Worm (Caenorhabditis elegans) whole organism, L4 larva: ENCODE results near the gene vab-2.

Source experiments
- F10B5.3 ChIP-seq: sonication (generic microtip); optimal IDR thresholded peaks from 2 replicates; lab custom pipeline; 2016; ENCODE audit warnings: mild to moderate bottlenecking, missing genetic modification characterization, missing compliant biosample characterization
- F26F4.8 ChIP-seq: fragments of 200-800 bp; sonication (Bioruptor generic); conservative IDR thresholded peaks from 2 replicates; pipeline ENCODE4 v1.3.6; 2022; ENCODE audit warnings: missing genetic modification characterization, missing compliant biosample characterization
- F44E2.7 ChIP-seq: fragments of 200-800 bp; sonication (Bioruptor generic); IDR thresholded peaks from 2 replicates; pipeline ENCODE4 v2.1.2; 2022; ENCODE audit warnings: missing genetic modification characterization, missing compliant biosample characterization
- Y5F2A.4 ChIP-seq: fragments of 200-800 bp; sonication (Bioruptor generic); optimal IDR thresholded peaks from 2 replicates; lab custom pipeline; 2018; ENCODE audit warnings: mild to moderate bottlenecking, missing genetic modification characterization, missing compliant biosample characterization
- aha-1 ChIP-seq: fragments of 150-350 bp; peaks from one replicate; lab custom pipeline; 2014; ENCODE audit warnings: missing biosample characterization, missing genetic modification characterization
- attf-4 ChIP-seq: sonication (generic microtip); optimal IDR thresholded peaks from 3 replicates; lab custom pipeline; 2017; ENCODE audit warnings: missing biosample characterization, missing genetic modification characterization
- ceh-28 ChIP-seq: fragments of 150-350 bp; optimal IDR thresholded peaks from 2 replicates; lab custom pipeline; 2014; ENCODE audit warnings: missing biosample characterization, missing genetic modification reagents, missing genetic modification characterization
- ces-1 ChIP-seq: fragments of 150-350 bp; sonication (generic microtip); optimal IDR thresholded peaks from 4 replicates; lab custom pipeline; 2014; ENCODE audit warnings: missing biosample characterization, missing genetic modification reagents, missing genetic modification characterization
- dmd-8 ChIP-seq: fragments of 200-800 bp; sonication (Bioruptor generic); IDR thresholded peaks from 2 replicates; pipeline ENCODE4 v1.3.6; 2022; ENCODE audit warnings: missing genetic modification characterization, missing compliant biosample characterization
- duxl-1 ChIP-seq: sonication (generic microtip); optimal IDR thresholded peaks from 2 replicates; lab custom pipeline; 2016; ENCODE audit warnings: mild to moderate bottlenecking, missing genetic modification characterization, moderate library complexity, missing compliant biosample characterization; ENCODE audit not compliant: poor library complexity
- egl-27 ChIP-seq: sonication (generic microtip); optimal IDR thresholded peaks from 3 replicates; lab custom pipeline; 2017; ENCODE audit warnings: missing biosample characterization, missing genetic modification reagents, missing genetic modification characterization
- hif-1 ChIP-seq, 2 experiments: sonication (generic microtip); optimal IDR thresholded peaks; 2 replicates each; lab custom pipeline; 2016 to 2017; ENCODE audit warnings: missing compliant biosample characterization in 2 of 2, missing genetic modification characterization in 2 of 2, missing genetic modification reagents in 2 of 2, missing genotype in 2 of 2, mild to moderate bottlenecking in 1 of 2
- lin-38 ChIP-seq: fragments of 200-800 bp; sonication (Bioruptor generic); IDR thresholded peaks from 2 replicates; pipeline ENCODE4 v1.3.6; 2022; ENCODE audit warnings: missing genetic modification reagents, missing genetic modification characterization, missing compliant biosample characterization
- lin-39 ChIP-seq: fragments of 150-350 bp; optimal IDR thresholded peaks from 2 replicates; lab custom pipeline; 2014; ENCODE audit warnings: missing biosample characterization, missing genetic modification reagents, missing genetic modification characterization
- lsy-2 ChIP-seq, 2 experiments: fragments of 150-350 bp in 1 of 2; sonication (generic microtip) in 1 of 2; optimal IDR thresholded peaks; 2 replicates each; lab custom pipeline; 2014 to 2017; ENCODE audit warnings: missing biosample characterization in 2 of 2, missing genetic modification characterization in 2 of 2
- mdt-29 ChIP-seq: fragments of 200-800 bp; sonication (Bioruptor generic); IDR thresholded peaks from 2 replicates; pipeline ENCODE4 v1.3.6; 2022; ENCODE audit warnings: missing genetic modification reagents, missing genetic modification characterization, missing compliant biosample characterization
- mep-1 ChIP-seq: fragments of 150-350 bp; sonication (generic microtip); optimal IDR thresholded peaks from 3 replicates; lab custom pipeline; 2014; ENCODE audit warnings: missing biosample characterization, missing genetic modification characterization
- mxl-2 ChIP-seq: fragments of 200-800 bp; sonication (Bioruptor generic); conservative IDR thresholded peaks from 2 replicates; pipeline ENCODE4 v1.3.6; 2022; ENCODE audit warnings: missing genetic modification reagents, missing genetic modification characterization, missing compliant biosample characterization
- mxl-3 ChIP-seq: fragments of 200-800 bp; sonication (Bioruptor generic); optimal IDR thresholded peaks from 2 replicates; lab custom pipeline; 2018; ENCODE audit warnings: mild to moderate bottlenecking, missing genetic modification characterization, missing compliant biosample characterization
- nhr-11 ChIP-seq: fragments of 150-350 bp; optimal IDR thresholded peaks from 2 replicates; lab custom pipeline; 2014; ENCODE audit warnings: missing biosample characterization, missing genetic modification characterization
- nhr-48 ChIP-seq: sonication (generic microtip); optimal IDR thresholded peaks from 2 replicates; lab custom pipeline; 2016; ENCODE audit warnings: mild to moderate bottlenecking, missing genetic modification characterization, missing compliant biosample characterization
- nhr-77 ChIP-seq: fragments of 150-350 bp; optimal IDR thresholded peaks from 2 replicates; lab custom pipeline; 2014; ENCODE audit warnings: missing biosample characterization, missing genetic modification characterization
- pha-4 ChIP-seq, 2 experiments: fragments of 150-350 bp in 1 of 2; fragments of 200-800 bp in 1 of 2; sonication (Bioruptor generic) in 1 of 2; IDR thresholded peaks in 1 of 2; optimal IDR thresholded peaks in 1 of 2; 2 replicates each; pipeline versions ENCODE4 v1.3.6 to Lab custom; 2014 to 2022; ENCODE audit warnings: missing genetic modification characterization in 2 of 2, missing genetic modification reagents in 2 of 2, missing biosample characterization in 1 of 2, missing compliant biosample characterization in 1 of 2
- set-16 ChIP-seq: fragments of 200-800 bp; sonication (Bioruptor generic); IDR thresholded peaks from 2 replicates; pipeline ENCODE4 v1.3.6; 2022; ENCODE audit warnings: missing genetic modification reagents, missing genetic modification characterization, missing compliant biosample characterization
- spr-1 ChIP-seq: sonication (generic microtip); optimal IDR thresholded peaks from 2 replicates; lab custom pipeline; 2016; ENCODE audit warnings: mild to moderate bottlenecking, missing genetic modification characterization, missing compliant biosample characterization
- tra-1 ChIP-seq: fragments of 200-800 bp; sonication (Bioruptor generic); IDR thresholded peaks from 2 replicates; pipeline ENCODE4 v1.3.6; 2022; ENCODE audit warnings: missing genetic modification reagents, missing genetic modification characterization, missing compliant biosample characterization
- unc-39 ChIP-seq: sonication (generic microtip); optimal IDR thresholded peaks from 2 replicates; lab custom pipeline; 2017; ENCODE audit warnings: missing biosample characterization, missing genetic modification characterization
- unc-62 ChIP-seq, 3 experiments: fragments of 150-350 bp in 1 of 3; sonication (generic microtip); optimal IDR thresholded peaks in 2 of 3; peaks in 1 of 3; 1 replicate in 1 of 3; 2 replicates in 2 of 3; lab custom pipeline; 2014 to 2017; ENCODE audit warnings: missing biosample characterization in 3 of 3, missing genetic modification characterization in 3 of 3, missing genetic modification reagents in 3 of 3, missing genotype in 1 of 3
- vab-7 ChIP-seq: fragments of 200-800 bp; sonication (Bioruptor generic); IDR thresholded peaks from 2 replicates; pipeline ENCODE4 v1.3.6; 2022; ENCODE audit warnings: missing genetic modification reagents, missing genetic modification characterization, missing compliant biosample characterization
- zip-11 ChIP-seq: fragments of 200-800 bp; sonication (Bioruptor generic); IDR thresholded peaks from 2 replicates; pipeline ENCODE4 v1.3.6; 2022; ENCODE audit warnings: missing genetic modification characterization, missing compliant biosample characterization

Gene vab-2

DNA sequence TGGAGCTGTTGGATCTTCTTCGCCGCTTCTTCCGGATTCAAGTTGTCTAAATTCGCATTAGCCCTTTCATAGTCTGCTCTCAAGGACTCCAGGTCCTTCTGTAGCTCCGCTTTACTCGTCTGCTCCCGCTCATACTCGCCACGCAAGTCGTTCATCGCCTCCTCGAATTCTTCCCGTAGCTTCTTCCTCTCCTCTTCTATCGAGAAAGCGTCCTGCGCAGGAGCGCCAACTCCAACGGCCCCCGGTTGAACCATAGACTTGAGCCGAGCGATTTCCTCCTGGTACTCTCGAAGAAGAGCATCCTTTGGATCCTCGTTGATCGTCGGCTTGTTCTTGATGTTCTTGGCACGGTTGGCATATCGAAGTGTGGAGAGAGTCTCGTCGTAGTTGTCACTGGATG is 30.8 kb upstream of the vab-2 start:
- TF ChIP-seq set-16 (GFP tag; lab: Robert Waterston, UW) (peak; percentile 58; the same call in 1 of the 2 replicates), ces-1 (GFP tag; lab: Kevin White, UChicago) (no peak)

DNA sequence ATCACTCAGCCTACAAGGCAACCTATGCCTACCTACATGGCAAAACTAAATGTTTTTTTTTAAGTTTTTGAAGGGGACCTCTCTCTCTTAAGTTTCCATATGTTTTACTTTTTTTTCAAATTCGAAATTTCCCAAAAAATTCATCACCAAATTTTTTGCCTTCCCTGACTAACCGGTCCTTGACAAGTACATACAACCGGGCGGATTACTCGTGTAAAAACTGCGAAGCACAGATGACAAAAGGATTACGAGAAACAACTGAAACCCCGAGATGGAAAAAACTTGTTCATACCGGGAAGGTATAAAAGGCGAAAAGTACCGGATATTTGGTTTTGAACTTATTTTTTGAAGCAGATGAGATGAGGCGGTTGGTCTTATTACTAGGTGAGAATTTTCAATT is 27.8 kb upstream of the vab-2 start, which contains the start of gene K09B3.1:
TSS of gene K09B3.1 (plus strand) at position 301 of the 400 bp plus-strand sequence.
- no peak for TF ChIP-seq nhr-11
- TF ChIP-seq nhr-48 (tag; lab: Kevin White, UChicago), result no peak
- no peak for TF ChIP-seq lin-39
- TF ChIP-seq, all 104 proteins: peak for 0

DNA sequence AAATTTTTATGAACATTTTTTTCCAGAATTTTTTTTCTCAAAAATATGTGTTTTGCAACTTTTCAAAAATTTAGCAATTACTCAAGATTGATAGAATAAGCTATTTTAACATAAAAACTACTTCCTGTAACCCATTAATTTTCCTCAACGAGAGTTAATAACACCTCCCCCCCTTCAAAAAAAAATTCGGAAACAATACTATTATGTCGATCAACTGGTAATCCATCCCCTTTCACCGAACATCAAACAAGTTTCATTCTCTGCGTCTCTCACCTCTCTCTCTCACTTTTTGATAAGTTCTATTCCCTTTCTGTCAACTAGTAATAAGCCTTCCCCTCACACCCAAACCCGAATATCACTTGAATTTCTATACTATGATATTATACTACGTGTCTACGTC is 17.3 kb upstream of the vab-2 start, which contains the start of gene glct-6:
TSS of gene glct-6 (plus strand) at position 301 of the 400 bp plus-strand sequence.
- TF ChIP-seq zip-11 (GFP tag; lab: Robert Waterston, UW), result no peak
- peak; percentile 59 for TF ChIP-seq aha-1

DNA sequence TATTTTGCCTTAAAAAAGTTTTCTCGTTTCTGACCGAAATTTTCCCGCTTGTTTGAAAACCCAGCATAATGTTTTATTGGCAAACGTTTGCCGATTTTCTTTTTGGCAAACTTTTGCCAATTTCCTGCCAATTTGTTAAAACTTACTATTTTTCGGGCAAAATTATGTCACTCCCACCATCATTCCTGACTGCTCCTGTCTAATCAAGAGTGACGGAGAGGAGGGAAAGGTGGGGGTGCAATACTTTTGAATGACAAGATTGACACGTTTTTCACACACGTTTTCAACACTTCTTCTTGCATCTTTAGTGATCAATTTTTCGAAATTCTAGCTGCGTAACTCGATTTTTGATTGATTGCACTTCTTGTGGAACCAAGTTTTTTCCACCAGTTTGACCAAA is 14.9 kb upstream of the vab-2 start:
- TF ChIP-seq egl-27 (tag; lab: Kevin White, UChicago), result no peak
- no peak for TF ChIP-seq duxl-1
- TF ChIP-seq ceh-28 (tag; lab: Kevin White, UChicago), result no peak
- TF ChIP-seq pha-4 (GFP tag; IDR thresholded peaks at IDR 0.05; lab: Robert Waterston, UW), result no peak
- TF ChIP-seq pha-4 (tag; optimal IDR thresholded peaks at IDR 0.05; lab: Kevin White, UChicago), result no peak
- TF ChIP-seq mdt-29 (GFP tag; lab: Robert Waterston, UW), result no peak
- TF ChIP-seq mep-1, result no peak
- TF ChIP-seq unc-62 (GFP tag; optimal IDR thresholded peaks at IDR 0.05 in 1 of 2; lab: Kevin White, UChicago), result peak in 1 of 2 experiments; percentile 98
- no peak for TF ChIP-seq unc-62 (tag; optimal IDR thresholded peaks at IDR 0.05; lab: Kevin White, UChicago)
- TF ChIP-seq aha-1, result peak; percentile 89
- TF ChIP-seq, all 104 proteins: peak for 2

DNA sequence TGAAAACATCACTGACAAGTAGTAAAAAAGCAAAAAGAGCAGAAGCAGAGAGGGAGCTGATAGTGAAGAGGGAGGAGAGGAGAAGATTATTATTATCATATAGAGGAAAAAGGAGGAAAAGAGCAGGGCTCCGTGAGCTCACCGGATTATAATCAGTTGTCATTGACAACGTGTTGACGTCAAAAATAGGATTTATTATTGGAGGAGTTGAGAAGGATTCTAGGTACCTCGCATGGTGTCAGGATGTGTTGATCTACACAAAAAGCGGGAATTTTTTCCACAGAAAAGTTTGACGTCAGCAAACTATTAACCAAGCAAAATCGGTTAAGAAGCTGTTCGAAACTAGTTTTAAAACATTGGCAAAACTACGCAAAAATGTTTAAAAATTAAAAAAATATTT is 7.5 kb upstream of the vab-2 start:
- peak; percentile 28 for TF ChIP-seq aha-1
- TF ChIP-seq F26F4.8, result no peak
- TF ChIP-seq tra-1 (GFP tag; lab: Robert Waterston, UW), result no peak
- TF ChIP-seq egl-27 (tag; lab: Kevin White, UChicago), result no peak

DNA sequence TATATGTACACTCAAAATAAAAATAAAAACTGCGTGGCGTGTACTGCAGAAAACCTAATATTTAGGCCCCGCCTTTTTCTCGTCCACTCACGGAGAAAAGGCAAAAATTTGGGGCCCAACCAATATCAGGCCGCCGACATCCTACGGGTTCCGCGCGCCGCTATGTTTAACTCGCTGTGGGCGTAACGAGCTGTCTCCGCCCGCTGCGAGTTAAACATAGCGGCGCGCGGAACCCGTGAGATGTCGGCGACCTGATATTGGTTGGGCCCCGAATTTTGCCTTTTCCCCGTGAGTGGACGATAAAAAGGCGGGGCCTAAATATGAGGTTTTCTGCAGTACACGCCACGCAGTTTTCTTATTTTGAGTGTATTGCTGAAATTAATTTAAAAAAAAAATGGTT is 4.6 kb upstream of the vab-2 start:
- TF ChIP-seq mxl-2 (0 out of 2 replicates have a peak, but pooled peaks have one; percentile 10), lin-38 (GFP tag; lab: Robert Waterston, UW) (peak; percentile 40; the same call in 1 of the 2 replicates)

DNA sequence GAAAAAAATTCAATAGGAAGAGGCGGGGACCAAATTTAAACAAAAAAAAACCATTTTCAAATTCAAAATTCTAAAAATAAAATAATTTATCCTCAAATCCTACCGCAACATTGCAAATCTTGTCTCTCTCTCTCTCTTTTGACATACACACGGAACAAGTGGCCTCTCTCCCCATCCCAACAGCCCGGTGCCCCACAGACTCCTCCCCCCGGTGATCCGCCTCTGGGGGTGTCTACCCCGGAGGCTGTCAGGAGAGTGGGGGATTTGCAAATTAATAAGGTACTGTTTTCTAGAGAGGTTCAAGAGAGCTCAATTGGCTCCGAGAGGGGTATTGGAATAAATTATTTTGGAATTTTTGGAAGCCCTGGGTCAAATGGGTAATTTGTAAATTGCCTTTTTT is 1.1 kb upstream of the vab-2 start:
- no peak for TF ChIP-seq ces-1 (GFP tag; lab: Kevin White, UChicago)
- peak; percentile 58 for TF ChIP-seq set-16 (GFP tag; lab: Robert Waterston, UW)

DNA sequence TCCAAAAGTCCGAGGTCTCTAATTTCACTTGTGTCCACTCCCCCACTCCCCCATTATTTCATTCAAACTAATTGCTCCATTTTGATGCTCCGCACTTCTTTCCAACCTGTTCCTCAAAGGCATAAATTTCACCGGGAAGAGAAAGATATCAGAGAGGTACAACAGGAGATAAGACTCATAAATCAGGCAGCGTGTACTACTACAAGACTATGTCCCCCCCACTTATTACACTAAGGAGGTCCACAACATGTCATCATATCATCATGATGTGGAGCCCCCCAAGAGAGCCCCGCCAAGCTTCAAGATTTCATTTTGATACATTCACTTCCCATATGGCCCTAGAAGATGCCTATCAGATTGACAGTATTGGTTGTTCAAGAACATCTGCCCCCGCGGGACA is 1.2 kb downstream of the vab-2 start:
- TF ChIP-seq nhr-48 (tag; lab: Kevin White, UChicago), result no peak
- TF ChIP-seq attf-4 (tag; lab: Kevin White, UChicago), result no peak
- TF ChIP-seq F10B5.3 (tag; lab: Kevin White, UChicago), result no peak
- no peak for TF ChIP-seq Y5F2A.4
- no peak for TF ChIP-seq dmd-8 (GFP tag; lab: Robert Waterston, UW)
- no peak for TF ChIP-seq spr-1 (tag; lab: Kevin White, UChicago)
- TF ChIP-seq lsy-2 (tag; optimal IDR thresholded peaks at IDR 0.05; lab: Kevin White, UChicago), result no peak
- no peak for TF ChIP-seq nhr-77 (tag; lab: Kevin White, UChicago)
- no peak for TF ChIP-seq F44E2.7
- no peak for TF ChIP-seq hif-1 (tag; optimal IDR thresholded peaks at IDR 0.05; lab: Kevin White, UChicago)
- no peak for TF ChIP-seq vab-7 (GFP tag; lab: Robert Waterston, UW)
- no peak for TF ChIP-seq unc-39
- no peak for TF ChIP-seq mxl-3 (GFP tag; lab: Kevin White, UChicago)
